Worm (Caenorhabditis elegans): ENCODE data around the gene pyr-1.

Gene pyr-1

DNA sequence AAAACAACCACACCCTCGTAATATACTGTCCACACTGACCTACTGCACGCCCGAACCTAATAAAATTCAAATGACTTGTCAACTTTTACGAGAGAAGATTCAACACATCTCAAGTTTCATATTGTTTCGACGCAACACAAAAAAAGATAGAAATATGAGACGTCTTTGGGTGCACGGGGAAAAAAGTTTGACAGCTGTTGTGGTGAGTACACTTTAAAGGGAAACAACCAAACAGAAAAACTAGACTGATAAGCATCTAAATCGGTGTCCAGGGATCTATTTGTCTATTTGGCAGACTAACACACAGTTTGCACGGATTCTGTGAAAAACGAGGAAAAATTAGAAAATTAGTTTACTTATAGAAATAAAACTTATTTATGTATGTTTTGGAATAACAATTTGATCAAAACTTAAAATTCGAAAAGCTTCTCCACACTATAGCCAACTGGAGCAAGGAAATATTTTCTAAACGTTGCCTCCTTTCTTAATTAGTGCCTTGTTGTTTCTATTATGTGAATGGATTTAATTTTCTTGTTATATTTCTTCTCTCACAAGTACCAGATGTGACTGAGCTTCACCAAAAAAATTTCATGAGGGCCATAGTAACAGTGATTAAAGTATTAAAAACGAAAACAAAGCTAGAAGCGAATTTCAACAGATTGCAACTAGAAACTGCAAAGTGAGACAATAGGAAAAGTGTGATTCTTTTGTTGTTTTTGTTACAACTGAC, 7.1 kb upstream of the pyr-1 start:
- no peak for TF ChIP-seq scrt-1 (GFP tag; IDR thresholded peaks at IDR 0.05)
- no peak for TF ChIP-seq hnd-1 (tag; optimal IDR thresholded peaks at IDR 0.05)
- TF ChIP-seq pes-1 (GFP tag; IDR thresholded peaks at IDR 0.05): no peak
- no peak for TF ChIP-seq ets-7 (tag; optimal IDR thresholded peaks at IDR 0.05)
- TF ChIP-seq tra-4 (tag; optimal IDR thresholded peaks at IDR 0.05): no peak
- TF ChIP-seq F13C5.2 (tag; optimal IDR thresholded peaks at IDR 0.05): no peak
- TF ChIP-seq tbx-37 (GFP tag; conservative IDR thresholded peaks at IDR 0.05): no peak
- no peak for TF ChIP-seq sea-1 (GFP tag; conservative IDR thresholded peaks at IDR 0.05)
- no peak for TF ChIP-seq ceh-36 (tag; optimal IDR thresholded peaks at IDR 0.05)
- TF ChIP-seq aly-1 (tag; optimal IDR thresholded peaks at IDR 0.05): no peak
- TF ChIP-seq ceh-13 (GFP tag; optimal IDR thresholded peaks at IDR 0.05): no peak
- no peak for TF ChIP-seq B0310.2 (tag; optimal IDR thresholded peaks at IDR 0.05)
- no peak for TF ChIP-seq ama-1 (optimal IDR thresholded peaks at IDR 0.05)
- no peak for TF ChIP-seq hmg-4 (GFP tag; optimal IDR thresholded peaks at IDR 0.05)
- no peak for TF ChIP-seq tbx-11 (GFP tag; IDR thresholded peaks at IDR 0.05)
- TF ChIP-seq flt-1 (GFP tag; IDR thresholded peaks at IDR 0.05): no peak
- TF ChIP-seq hmbx-1 (tag; optimal IDR thresholded peaks at IDR 0.05): no peak

DNA sequence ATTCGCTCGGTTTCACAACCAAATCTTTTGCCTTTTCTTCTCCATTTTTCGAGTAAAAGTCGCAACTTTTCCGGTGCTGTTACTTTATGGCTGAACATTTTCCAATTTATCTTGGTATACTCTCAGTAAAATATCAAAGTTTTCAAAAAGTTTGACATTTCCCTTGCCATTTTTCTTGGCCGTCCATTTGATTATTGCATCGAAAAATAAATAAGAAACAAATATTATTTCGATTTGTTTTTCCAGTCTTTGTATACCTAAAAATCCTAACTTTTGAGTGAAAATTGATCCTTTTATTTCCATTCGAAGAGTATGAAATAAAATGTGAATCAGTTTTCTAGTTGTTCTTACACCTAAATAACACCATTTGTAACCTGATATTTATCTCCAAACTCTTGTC, 4.5 kb upstream of the pyr-1 start:
- TF ChIP-seq pes-1 (GFP tag; IDR thresholded peaks at IDR 0.05) (no peak), ets-7 (tag; optimal IDR thresholded peaks at IDR 0.05) (no peak)

DNA sequence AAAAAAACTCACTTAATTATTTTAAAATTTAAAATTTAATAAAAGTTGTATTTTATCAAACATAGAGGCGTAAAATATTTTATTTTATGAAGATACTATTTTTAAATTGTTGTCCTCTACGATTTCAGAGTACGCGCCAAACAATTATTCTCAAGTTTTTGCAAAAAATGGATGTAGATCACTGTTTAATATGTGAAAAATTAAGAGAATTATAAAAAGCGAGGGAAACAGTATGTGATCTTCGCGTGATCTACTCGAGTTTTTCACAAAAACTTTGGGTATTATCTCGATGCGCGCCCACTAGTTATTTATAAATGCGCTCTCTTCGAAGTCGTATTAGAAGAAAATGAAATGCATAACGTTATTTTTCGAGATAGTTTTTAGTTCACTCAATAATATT, 2.1 kb upstream of the pyr-1 start:
- TF ChIP-seq B0310.2 (tag; optimal IDR thresholded peaks at IDR 0.05) (no peak), ceh-13 (GFP tag; optimal IDR thresholded peaks at IDR 0.05) (no peak), pes-1 (GFP tag; IDR thresholded peaks at IDR 0.05) (no peak), ama-1 (optimal IDR thresholded peaks at IDR 0.05) (no peak), hnd-1 (tag; optimal IDR thresholded peaks at IDR 0.05) (no peak), scrt-1 (GFP tag; IDR thresholded peaks at IDR 0.05) (no peak), aly-1 (tag; optimal IDR thresholded peaks at IDR 0.05) (no peak), hmg-4 (GFP tag; optimal IDR thresholded peaks at IDR 0.05) (no peak), F13C5.2 (tag; optimal IDR thresholded peaks at IDR 0.05) (no peak), sea-1 (GFP tag; conservative IDR thresholded peaks at IDR 0.05) (no peak), hmbx-1 (tag; optimal IDR thresholded peaks at IDR 0.05) (no peak), tbx-37 (GFP tag; conservative IDR thresholded peaks at IDR 0.05) (no peak), ceh-36 (tag; optimal IDR thresholded peaks at IDR 0.05) (no peak), ets-7 (tag; optimal IDR thresholded peaks at IDR 0.05) (no peak), tra-4 (tag; optimal IDR thresholded peaks at IDR 0.05) (no peak), flt-1 (GFP tag; IDR thresholded peaks at IDR 0.05) (no peak), tbx-11 (GFP tag; IDR thresholded peaks at IDR 0.05) (no peak)

DNA sequence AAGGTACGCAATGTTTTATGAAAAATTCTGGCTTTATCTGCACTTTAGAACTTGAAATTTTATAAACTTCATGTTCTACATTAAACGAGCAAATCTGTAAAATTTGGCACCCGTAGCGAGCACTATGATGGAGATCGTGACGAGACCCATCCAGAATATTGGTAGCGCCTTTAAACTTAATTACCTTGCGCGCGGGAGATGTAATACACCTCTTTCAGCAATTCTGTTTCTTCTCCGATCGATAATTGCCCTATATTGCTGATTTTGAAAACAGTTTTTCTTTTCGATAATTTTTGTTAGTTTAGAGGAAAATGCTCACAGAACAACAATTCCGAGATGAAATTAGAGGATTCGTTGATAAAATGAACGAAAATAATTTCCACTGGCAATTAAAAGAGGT, 7.9 kb downstream of the pyr-1 start, which contains the start of gene atg-10:
TSS of gene atg-10 (plus strand) at position 301 of the 400 bp plus-strand sequence.
- TF ChIP-seq hmbx-1 (tag; optimal IDR thresholded peaks at IDR 0.05): no peak
- TF ChIP-seq tra-4 (tag; optimal IDR thresholded peaks at IDR 0.05): no peak
- TF ChIP-seq scrt-1 (GFP tag; IDR thresholded peaks at IDR 0.05): no peak
- no peak for TF ChIP-seq tbx-37 (GFP tag; conservative IDR thresholded peaks at IDR 0.05)
- no peak for TF ChIP-seq F13C5.2 (tag; optimal IDR thresholded peaks at IDR 0.05)

DNA sequence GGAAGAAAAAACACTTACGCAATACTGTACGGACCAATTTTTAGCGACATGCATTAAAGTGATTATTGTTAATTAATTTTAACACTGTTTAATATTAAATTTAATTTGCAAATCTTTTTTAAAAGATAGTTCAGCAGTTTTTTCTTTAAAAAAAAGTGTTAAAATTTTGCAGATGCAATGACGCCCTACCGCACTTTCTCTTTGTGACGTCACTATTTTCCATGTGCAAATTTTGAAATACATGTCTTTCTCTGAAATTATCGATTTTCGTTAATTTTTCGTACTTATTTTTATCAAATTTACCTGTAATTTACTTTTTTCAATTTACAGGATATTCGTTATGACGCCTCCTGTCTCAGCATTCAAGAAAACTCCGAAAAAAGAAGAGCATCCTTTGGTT, 10.6 kb downstream of the pyr-1 start, which contains the start of the genes piga-1 and eif-2Bepsilon:
TSS of gene piga-1 (minus strand) at position 174 of the 400 bp plus-strand sequence.
TSS of gene eif-2Bepsilon (plus strand) at position 331 of the 400 bp plus-strand sequence.
- TF ChIP-seq hmg-4 (GFP tag; optimal IDR thresholded peaks at IDR 0.05): no peak
- no peak for TF ChIP-seq tbx-37 (GFP tag; conservative IDR thresholded peaks at IDR 0.05)
- no peak for TF ChIP-seq hnd-1 (tag; optimal IDR thresholded peaks at IDR 0.05)
- TF ChIP-seq aly-1 (tag; optimal IDR thresholded peaks at IDR 0.05): no peak
- TF ChIP-seq ets-7 (tag; optimal IDR thresholded peaks at IDR 0.05): no peak
- TF ChIP-seq ceh-13 (GFP tag; optimal IDR thresholded peaks at IDR 0.05): no peak

DNA sequence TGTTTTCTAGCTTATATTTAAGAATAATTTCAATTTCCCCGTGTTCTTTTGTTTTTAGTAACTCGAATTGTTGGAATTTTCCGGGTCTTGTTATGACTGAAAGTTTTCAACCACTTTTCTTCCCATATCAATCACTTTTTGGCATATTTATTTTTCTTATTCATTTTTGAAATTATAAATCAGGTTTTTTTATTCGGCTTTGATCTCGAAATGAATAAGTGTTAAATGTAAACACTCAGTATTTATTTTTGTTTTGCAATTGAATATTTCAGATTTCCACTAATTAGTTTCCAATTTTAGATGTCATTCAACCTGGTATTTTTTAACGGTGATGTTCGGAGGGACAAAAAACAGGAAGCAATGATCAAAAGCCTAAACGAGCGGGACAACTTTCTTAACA, 13.6 kb downstream of the pyr-1 start, which contains the start of gene etc-1:
TSS of gene etc-1 (plus strand) at position 301 of the 400 bp plus-strand sequence.
- TF ChIP-seq ceh-36 (tag; optimal IDR thresholded peaks at IDR 0.05) (no peak), ets-7 (tag; optimal IDR thresholded peaks at IDR 0.05) (no peak), F13C5.2 (tag; optimal IDR thresholded peaks at IDR 0.05) (no peak), pes-1 (GFP tag; IDR thresholded peaks at IDR 0.05) (no peak)

DNA sequence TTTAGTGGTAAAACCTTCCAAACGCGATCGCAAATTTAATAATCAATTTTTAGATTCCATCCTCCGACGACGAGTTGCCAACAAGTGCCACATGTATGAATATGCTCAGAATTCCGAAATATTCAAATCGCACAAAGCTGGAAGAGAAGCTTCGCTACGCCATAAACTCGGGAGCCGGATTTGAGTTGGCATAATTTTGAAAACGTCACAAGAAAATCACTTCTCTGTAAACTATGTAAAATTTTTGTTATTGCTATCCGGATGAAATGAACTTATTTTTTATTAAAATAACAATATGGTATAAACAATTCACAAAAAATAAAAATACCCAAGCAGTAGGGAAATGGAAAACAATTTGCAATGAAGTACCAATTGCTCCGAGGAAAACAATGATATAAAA, 18.0 kb downstream of the pyr-1 start:
- TF ChIP-seq ets-7 (tag; optimal IDR thresholded peaks at IDR 0.05) (no peak), ama-1 (optimal IDR thresholded peaks at IDR 0.05) (no peak), F13C5.2 (tag; optimal IDR thresholded peaks at IDR 0.05) (no peak), B0310.2 (tag; optimal IDR thresholded peaks at IDR 0.05) (no peak)

DNA sequence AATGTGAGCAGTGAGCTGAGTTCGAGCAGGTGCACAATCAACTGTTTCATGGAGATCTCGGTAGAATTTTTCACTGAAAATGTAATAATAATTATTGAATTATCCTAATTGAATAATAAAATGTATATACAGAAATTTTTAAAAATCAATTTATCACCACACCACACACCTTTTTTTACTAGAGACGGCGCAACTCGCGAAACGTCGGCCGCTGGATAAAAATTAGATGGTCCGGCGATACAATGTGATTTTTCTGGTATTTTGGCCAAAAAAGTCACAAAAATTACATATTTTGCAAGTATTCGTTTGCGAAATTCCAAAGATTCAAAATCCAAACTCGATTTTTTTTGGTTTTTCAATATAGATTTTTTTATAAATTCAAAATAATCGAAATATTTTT, 19.9 kb downstream of the pyr-1 start:
- no peak for TF ChIP-seq scrt-1 (GFP tag; IDR thresholded peaks at IDR 0.05)
- TF ChIP-seq flt-1 (GFP tag; IDR thresholded peaks at IDR 0.05): no peak
- TF ChIP-seq B0310.2 (tag; optimal IDR thresholded peaks at IDR 0.05): no peak
- TF ChIP-seq hnd-1 (tag; optimal IDR thresholded peaks at IDR 0.05): no peak
- no peak for TF ChIP-seq ceh-36 (tag; optimal IDR thresholded peaks at IDR 0.05)
- no peak for TF ChIP-seq hmbx-1 (tag; optimal IDR thresholded peaks at IDR 0.05)
- no peak for TF ChIP-seq tbx-11 (GFP tag; IDR thresholded peaks at IDR 0.05)
- no peak for TF ChIP-seq tbx-37 (GFP tag; conservative IDR thresholded peaks at IDR 0.05)
- TF ChIP-seq ama-1 (optimal IDR thresholded peaks at IDR 0.05): no peak
- no peak for TF ChIP-seq pes-1 (GFP tag; IDR thresholded peaks at IDR 0.05)
- TF ChIP-seq tra-4 (tag; optimal IDR thresholded peaks at IDR 0.05): no peak
- TF ChIP-seq ceh-13 (GFP tag; optimal IDR thresholded peaks at IDR 0.05): no peak
- no peak for TF ChIP-seq F13C5.2 (tag; optimal IDR thresholded peaks at IDR 0.05)
- no peak for TF ChIP-seq sea-1 (GFP tag; conservative IDR thresholded peaks at IDR 0.05)
- no peak for TF ChIP-seq ets-7 (tag; optimal IDR thresholded peaks at IDR 0.05)
- no peak for TF ChIP-seq hmg-4 (GFP tag; optimal IDR thresholded peaks at IDR 0.05)
- TF ChIP-seq aly-1 (tag; optimal IDR thresholded peaks at IDR 0.05): no peak

Measured in whole organism, early embryonic.